Worm (Caenorhabditis elegans) whole organism, dauer: ENCODE results near the gene bbs-4.

Experiments used
- unc-62 ChIP-seq: sonication (generic microtip); optimal IDR thresholded peaks from 2 replicates; lab custom pipeline; 2017; ENCODE audit warnings: missing biosample characterization, missing genetic modification reagents, missing genetic modification characterization

Gene bbs-4

ce11 chrIII:9585314-9585713, 26.7 kb downstream of the bbs-4 start:
- no peak for TF ChIP-seq unc-62

- no peak for TF ChIP-seq unc-62
Observed at ce11 chrIII:9583224-9583623, 28.8 kb downstream of the bbs-4 start.

- TF ChIP-seq unc-62 = no peak
Observed at ce11 chrIII:9582240-9582639, 29.8 kb downstream of the bbs-4 start, which contains the start of gene C48B4.3. Gene C48B4.3 (minus strand): TSS chrIII:9582388.

- no peak for TF ChIP-seq unc-62
Observed at ce11 chrIII:9580039-9580891, 31.7 kb downstream of the bbs-4 start, which contains the start of gene ced-7. Gene ced-7 (minus strand): TSS chrIII:9580089.

- TF ChIP-seq unc-62 = no peak
Observed at ce11 chrIII:9570869-9571268, 41.1 kb downstream of the bbs-4 start.

ce11 chrIII:9568451-9568850, 43.5 kb downstream of the bbs-4 start, which contains the start of gene C48B4.13:
Gene C48B4.13 (plus strand): TSS chrIII:9568751.
- TF ChIP-seq unc-62 = no peak

- no peak for TF ChIP-seq unc-62
Observed at ce11 chrIII:9565973-9566372, 46.0 kb downstream of the bbs-4 start, which contains the start of gene C48B4.11. Gene C48B4.11 (minus strand): TSS chrIII:9566115.

ce11 chrIII:9564410-9564809, 47.6 kb downstream of the bbs-4 start, which contains the start of gene C48B4.10:
Gene C48B4.10 (minus strand): TSS chrIII:9564510.
- TF ChIP-seq unc-62 = no peak

ce11 chrIII:9563235-9563634, 48.8 kb downstream of the bbs-4 start, which contains the start of gene C48B4.9:
Gene C48B4.9 (minus strand): TSS chrIII:9563335.
- TF ChIP-seq unc-62 = no peak

ce11 chrIII:9561158-9561557, 50.8 kb downstream of the bbs-4 start, which contains the start of gene C48B4.8:
Gene C48B4.8 (minus strand): TSS chrIII:9561258.
- TF ChIP-seq unc-62 = no peak
